Worm (Caenorhabditis elegans): Measurements from ENCODE around the gene C06A6.7.
A peak's percentile ranks its signal among the peaks of the same experiment; 100 is the strongest.

Gene C06A6.7

DNA sequence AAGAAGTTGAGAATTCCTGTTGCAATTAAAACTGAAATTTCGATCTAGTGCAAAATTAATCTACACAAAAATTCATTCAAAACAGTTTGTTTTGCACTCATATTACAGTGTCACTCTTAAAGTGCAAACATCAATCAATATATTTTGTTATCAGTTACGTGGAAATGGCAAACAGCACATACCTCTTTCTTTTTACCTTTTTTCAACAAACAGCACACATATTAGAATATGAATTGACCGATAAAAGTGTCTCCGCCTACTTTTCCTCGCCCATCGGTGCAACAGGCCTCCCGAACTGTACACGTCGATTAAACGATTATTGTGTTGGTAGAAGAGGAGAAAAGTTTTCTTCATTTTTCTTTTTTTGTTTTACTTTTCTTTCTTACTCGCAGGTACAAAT lies 2.9 kb upstream of the C06A6.7 start:
- no peak for TF ChIP-seq flt-1 (GFP tag; IDR thresholded peaks at IDR 0.05)

DNA sequence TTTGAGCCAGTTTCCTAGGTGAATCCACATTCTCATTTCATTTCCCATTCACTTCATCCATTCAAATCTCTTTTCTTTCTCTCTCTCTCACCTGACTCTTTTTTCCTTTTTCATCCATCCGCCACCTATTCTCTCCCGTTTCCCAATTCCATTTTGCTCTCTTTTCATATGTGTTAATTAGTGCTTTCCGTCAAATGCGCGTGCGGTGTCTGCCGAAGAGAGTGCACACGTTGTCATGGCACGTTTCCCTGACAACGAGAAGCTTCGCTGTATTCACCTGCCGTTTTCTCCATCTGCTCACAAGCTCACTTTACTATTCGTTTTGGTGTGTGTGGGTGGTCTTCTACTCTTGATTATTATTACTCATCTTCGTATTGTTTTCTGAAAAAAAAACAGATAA lies 1.6 kb upstream of the C06A6.7 start:
- TF ChIP-seq aly-1 (tag; optimal IDR thresholded peaks at IDR 0.05) (no peak), ceh-13 (GFP tag; optimal IDR thresholded peaks at IDR 0.05) (no peak)

DNA sequence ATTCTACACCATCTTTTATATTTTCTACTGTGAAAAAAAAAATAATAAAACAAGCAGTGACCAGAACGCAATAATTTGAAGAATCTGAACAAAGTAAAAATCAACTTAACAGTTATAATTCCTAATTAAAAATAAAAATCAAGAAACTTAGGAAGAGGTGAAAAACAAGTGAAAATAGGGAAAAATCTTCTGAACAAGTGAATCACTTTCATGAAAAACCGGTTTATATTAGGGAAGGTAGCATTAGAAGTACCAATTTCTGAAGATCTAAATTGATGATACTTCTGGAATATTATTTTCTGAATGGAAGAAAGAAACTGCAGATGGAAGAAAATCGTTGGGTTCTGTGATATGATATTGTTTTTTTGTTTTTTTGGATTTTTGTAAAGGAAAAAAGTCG lies 1.8 kb downstream of the C06A6.7 start:
- TF ChIP-seq scrt-1 (GFP tag; IDR thresholded peaks at IDR 0.05) (no peak), F13C5.2 (tag; optimal IDR thresholded peaks at IDR 0.05) (no peak), aly-1 (tag; optimal IDR thresholded peaks at IDR 0.05) (no peak), tbx-37 (GFP tag; conservative IDR thresholded peaks at IDR 0.05) (no peak), tbx-11 (GFP tag; IDR thresholded peaks at IDR 0.05) (no peak), ama-1 (optimal IDR thresholded peaks at IDR 0.05) (no peak), ets-7 (tag; optimal IDR thresholded peaks at IDR 0.05) (no peak)

DNA sequence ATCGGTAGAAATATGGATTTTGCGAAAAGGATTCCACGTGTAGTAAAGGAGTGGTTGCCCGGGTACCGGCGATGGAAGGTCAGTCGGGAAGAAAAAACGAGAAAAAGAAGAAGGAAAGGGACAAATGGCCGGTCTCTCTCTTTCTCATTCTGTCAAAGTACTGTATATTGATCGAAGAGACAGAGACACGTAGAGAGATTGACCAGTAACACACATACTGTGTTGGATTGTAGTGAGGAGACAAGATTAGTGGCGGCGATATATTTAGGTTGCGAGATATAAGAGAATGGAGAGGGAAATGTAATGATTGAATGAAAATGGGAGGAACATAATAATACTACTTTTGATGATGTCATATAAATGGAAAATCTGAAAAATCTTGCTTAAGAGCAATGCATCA lies 2.3 kb downstream of the C06A6.7 start:
- no peak for TF ChIP-seq hnd-1 (tag; optimal IDR thresholded peaks at IDR 0.05)
- TF ChIP-seq hmg-4 (GFP tag; optimal IDR thresholded peaks at IDR 0.05): peak; percentile 51

DNA sequence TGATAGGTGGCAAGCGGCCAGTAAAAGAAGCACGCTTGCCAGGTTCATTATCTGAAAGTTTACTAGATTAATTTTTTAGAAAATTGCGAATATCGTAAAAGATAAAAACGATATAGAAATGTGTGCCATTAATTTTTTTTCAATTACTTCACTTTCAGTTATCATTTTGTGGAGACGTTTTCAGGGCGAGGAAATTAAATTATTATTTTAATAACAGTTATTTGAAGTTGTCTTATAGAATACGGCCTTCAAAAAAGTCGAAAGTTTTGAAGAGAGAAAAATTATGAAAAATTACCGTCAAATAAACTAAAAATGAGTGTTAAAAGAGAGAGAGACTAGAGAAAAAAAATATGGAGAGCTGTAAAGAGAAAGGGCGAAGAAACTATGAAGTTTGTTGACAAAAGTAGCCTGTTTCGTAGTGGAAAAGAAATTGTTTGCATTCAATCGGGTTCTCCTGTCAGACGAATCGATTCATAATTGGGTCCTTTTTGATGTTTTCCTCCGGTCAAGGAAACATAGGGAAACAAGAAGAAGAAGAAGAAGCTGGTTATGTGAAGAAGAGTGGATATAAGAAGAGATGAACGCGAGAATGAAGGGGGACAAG lies 3.6 kb downstream of the C06A6.7 start, which contains the start of gene erp-44.2:
TSS of gene erp-44.2 (minus strand) at position 51 of the 604 bp plus-strand sequence.
- TF ChIP-seq aly-1 (tag; optimal IDR thresholded peaks at IDR 0.05) (no peak), F13C5.2 (tag; optimal IDR thresholded peaks at IDR 0.05) (no peak), ceh-36 (tag; optimal IDR thresholded peaks at IDR 0.05) (no peak), B0310.2 (tag; optimal IDR thresholded peaks at IDR 0.05) (no peak), scrt-1 (GFP tag; IDR thresholded peaks at IDR 0.05) (no peak), hmg-4 (GFP tag; optimal IDR thresholded peaks at IDR 0.05) (no peak), flt-1 (GFP tag; IDR thresholded peaks at IDR 0.05) (no peak), ama-1 (optimal IDR thresholded peaks at IDR 0.05) (no peak), tbx-11 (GFP tag; IDR thresholded peaks at IDR 0.05) (no peak), sea-1 (GFP tag; conservative IDR thresholded peaks at IDR 0.05) (no peak), ceh-13 (GFP tag; optimal IDR thresholded peaks at IDR 0.05) (no peak), pes-1 (GFP tag; IDR thresholded peaks at IDR 0.05) (no peak), hmbx-1 (tag; optimal IDR thresholded peaks at IDR 0.05) (no peak), ets-7 (tag; optimal IDR thresholded peaks at IDR 0.05) (no peak), tbx-37 (GFP tag; conservative IDR thresholded peaks at IDR 0.05) (no peak), tra-4 (tag; optimal IDR thresholded peaks at IDR 0.05) (no peak), hnd-1 (tag; optimal IDR thresholded peaks at IDR 0.05) (no peak)

DNA sequence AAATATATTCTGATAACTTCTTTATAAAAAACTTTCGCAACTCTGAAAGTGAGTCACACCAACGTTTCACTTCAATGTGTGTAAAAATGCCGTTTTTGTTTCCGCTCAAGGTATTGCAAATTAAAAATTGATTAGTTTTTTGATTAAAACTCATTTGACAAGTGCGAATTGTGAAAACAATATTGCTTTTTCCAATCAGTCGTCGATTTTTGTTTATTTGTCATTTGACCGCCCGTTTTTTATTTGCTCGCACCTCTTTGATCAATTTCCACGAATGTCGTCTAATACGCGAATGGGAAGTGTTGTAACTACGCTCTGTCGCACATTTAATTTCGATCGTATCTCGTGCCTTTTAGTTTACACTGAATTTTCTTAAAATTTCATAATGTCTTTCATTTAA lies 8.2 kb downstream of the C06A6.7 start, which contains the start of gene mvb-12:
TSS of gene mvb-12 (plus strand) at position 375 of the 400 bp plus-strand sequence.
- no peak for TF ChIP-seq B0310.2 (tag; optimal IDR thresholded peaks at IDR 0.05)
- TF ChIP-seq ceh-36 (tag; optimal IDR thresholded peaks at IDR 0.05): no peak
- TF ChIP-seq scrt-1 (GFP tag; IDR thresholded peaks at IDR 0.05): no peak
- no peak for TF ChIP-seq F13C5.2 (tag; optimal IDR thresholded peaks at IDR 0.05)
- no peak for TF ChIP-seq hnd-1 (tag; optimal IDR thresholded peaks at IDR 0.05)

DNA sequence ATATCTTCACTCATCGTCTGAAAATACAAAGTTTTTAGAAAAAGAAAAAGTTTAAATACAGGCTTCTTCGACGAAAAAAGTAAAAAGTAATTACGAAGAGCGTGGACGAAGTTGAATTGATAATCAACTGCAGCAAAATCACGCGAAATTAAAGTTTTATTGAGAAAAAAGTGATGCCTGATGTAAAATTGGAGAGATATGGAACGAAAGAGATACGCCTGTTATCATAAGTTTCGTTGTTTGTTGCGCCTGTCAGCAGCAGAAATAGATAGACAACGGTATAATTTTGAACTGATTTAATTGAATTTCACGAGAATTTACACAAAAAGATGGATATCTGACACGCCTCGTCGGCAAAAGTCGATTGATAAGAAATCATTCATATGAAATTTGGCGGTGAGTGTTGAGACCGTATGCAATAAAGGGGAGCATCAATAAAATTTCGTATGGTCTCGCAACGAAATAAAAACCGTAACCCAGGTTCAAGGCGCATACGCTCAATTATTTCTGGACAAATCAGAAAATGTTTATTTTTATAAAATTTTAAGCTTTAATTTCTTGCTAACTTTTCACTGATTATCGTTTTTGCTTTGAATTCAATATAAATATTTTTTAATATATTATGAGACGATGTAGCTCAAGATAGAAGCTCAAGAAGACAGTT lies 8.9 kb downstream of the C06A6.7 start, which contains the start of gene C06A6.4:
TSS of gene C06A6.4 (minus strand) at position 24 of the 664 bp plus-strand sequence.
- TF ChIP-seq aly-1 (tag; optimal IDR thresholded peaks at IDR 0.05): no peak
- no peak for TF ChIP-seq tbx-37 (GFP tag; conservative IDR thresholded peaks at IDR 0.05)
- no peak for TF ChIP-seq tra-4 (tag; optimal IDR thresholded peaks at IDR 0.05)
- no peak for TF ChIP-seq pes-1 (GFP tag; IDR thresholded peaks at IDR 0.05)
- TF ChIP-seq tbx-11 (GFP tag; IDR thresholded peaks at IDR 0.05): no peak
- TF ChIP-seq hmg-4 (GFP tag; optimal IDR thresholded peaks at IDR 0.05): no peak
- no peak for TF ChIP-seq ceh-13 (GFP tag; optimal IDR thresholded peaks at IDR 0.05)
- no peak for TF ChIP-seq hmbx-1 (tag; optimal IDR thresholded peaks at IDR 0.05)
- no peak for TF ChIP-seq ama-1 (optimal IDR thresholded peaks at IDR 0.05)
- no peak for TF ChIP-seq flt-1 (GFP tag; IDR thresholded peaks at IDR 0.05)
- no peak for TF ChIP-seq ceh-36 (tag; optimal IDR thresholded peaks at IDR 0.05)
- no peak for TF ChIP-seq sea-1 (GFP tag; conservative IDR thresholded peaks at IDR 0.05)
- TF ChIP-seq hnd-1 (tag; optimal IDR thresholded peaks at IDR 0.05): no peak

DNA sequence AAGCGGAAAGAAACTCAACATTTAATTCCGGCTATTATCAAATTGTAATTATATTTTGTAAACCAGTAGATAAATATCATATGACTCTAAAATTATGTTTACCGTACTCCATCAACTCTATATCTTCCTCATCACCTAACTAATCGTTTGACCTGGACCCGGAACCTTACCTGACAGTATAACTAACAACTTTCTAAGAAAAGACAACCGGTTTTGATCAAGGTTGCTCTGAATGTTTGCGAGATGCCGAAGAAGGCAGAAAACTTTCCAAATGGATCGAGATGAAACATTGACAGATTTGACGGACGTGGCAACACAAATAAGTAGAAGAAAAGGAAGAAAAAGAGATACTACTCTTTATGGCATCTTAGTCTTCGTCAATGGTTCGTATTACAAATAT lies 13.7 kb downstream of the C06A6.7 start:
- TF ChIP-seq ceh-36 (tag; optimal IDR thresholded peaks at IDR 0.05) (no peak), aly-1 (tag; optimal IDR thresholded peaks at IDR 0.05) (no peak), ets-7 (tag; optimal IDR thresholded peaks at IDR 0.05) (no peak), F13C5.2 (tag; optimal IDR thresholded peaks at IDR 0.05) (no peak), sea-1 (GFP tag; conservative IDR thresholded peaks at IDR 0.05) (no peak), flt-1 (GFP tag; IDR thresholded peaks at IDR 0.05) (no peak), ama-1 (optimal IDR thresholded peaks at IDR 0.05) (no peak), tbx-11 (GFP tag; IDR thresholded peaks at IDR 0.05) (no peak)

DNA sequence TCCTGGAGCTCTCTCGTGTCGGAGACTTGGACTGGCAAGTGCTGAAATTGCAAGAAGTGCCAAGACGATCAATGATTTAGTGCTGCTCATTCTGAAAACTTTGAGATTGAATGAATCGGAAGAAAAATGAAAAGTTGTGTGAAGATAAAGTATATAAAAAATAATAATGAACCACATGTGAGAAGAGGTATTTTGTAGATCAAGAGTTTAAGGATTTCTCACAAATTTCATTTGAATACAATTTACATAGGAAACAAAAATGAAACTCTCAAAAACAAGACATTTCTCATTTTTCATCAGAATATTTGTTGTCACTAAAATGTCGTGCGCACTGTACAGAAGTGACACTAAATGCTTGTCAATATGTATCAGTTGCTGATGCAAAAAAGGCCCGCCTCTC lies 15.8 kb downstream of the C06A6.7 start, which contains the start of gene T14A8.2:
TSS of gene T14A8.2 (minus strand) at position 101 of the 400 bp plus-strand sequence.
- TF ChIP-seq aly-1 (tag; optimal IDR thresholded peaks at IDR 0.05): no peak
- no peak for TF ChIP-seq sea-1 (GFP tag; conservative IDR thresholded peaks at IDR 0.05)
- TF ChIP-seq pes-1 (GFP tag; IDR thresholded peaks at IDR 0.05): no peak
- no peak for TF ChIP-seq tra-4 (tag; optimal IDR thresholded peaks at IDR 0.05)
- no peak for TF ChIP-seq F13C5.2 (tag; optimal IDR thresholded peaks at IDR 0.05)
- no peak for TF ChIP-seq ceh-13 (GFP tag; optimal IDR thresholded peaks at IDR 0.05)
- TF ChIP-seq tbx-37 (GFP tag; conservative IDR thresholded peaks at IDR 0.05): no peak
- TF ChIP-seq ceh-36 (tag; optimal IDR thresholded peaks at IDR 0.05): no peak
- TF ChIP-seq flt-1 (GFP tag; IDR thresholded peaks at IDR 0.05): no peak
- no peak for TF ChIP-seq scrt-1 (GFP tag; IDR thresholded peaks at IDR 0.05)
- TF ChIP-seq hnd-1 (tag; optimal IDR thresholded peaks at IDR 0.05): no peak
- no peak for TF ChIP-seq hmbx-1 (tag; optimal IDR thresholded peaks at IDR 0.05)
- no peak for TF ChIP-seq ama-1 (optimal IDR thresholded peaks at IDR 0.05)
- no peak for TF ChIP-seq tbx-11 (GFP tag; IDR thresholded peaks at IDR 0.05)
- no peak for TF ChIP-seq B0310.2 (tag; optimal IDR thresholded peaks at IDR 0.05)
- no peak for TF ChIP-seq hmg-4 (GFP tag; optimal IDR thresholded peaks at IDR 0.05)
- no peak for TF ChIP-seq ets-7 (tag; optimal IDR thresholded peaks at IDR 0.05)

Data from whole organism, early embryonic.